Fruit fly (Drosophila melanogaster) whole organism, pupa: ENCODE data around the gene Miga.

Source experiments
- CG12605 ChIP-seq: fragments of 200-800 bp; sonication (Bioruptor generic); IDR thresholded peaks from 2 replicates; pipeline ENCODE4 v1.3.6; 2022; ENCODE audit warnings: missing biosample characterization, missing genetic modification characterization
- CG8301 ChIP-seq: fragments of 200-800 bp; sonication (Bioruptor generic); optimal IDR thresholded peaks from 2 replicates; lab custom pipeline; 2018; ENCODE audit warnings: missing biosample characterization, mild to moderate bottlenecking, missing genetic modification characterization
- D1 ChIP-seq: fragments of 200-800 bp; sonication (Bioruptor generic); optimal IDR thresholded peaks from 2 replicates; lab custom pipeline; 2018; ENCODE audit warnings: missing biosample characterization, mild to moderate bottlenecking, missing genetic modification characterization, moderate library complexity
- Ets98B ChIP-seq: fragments of 200-800 bp; sonication (Bioruptor generic); IDR thresholded peaks from 2 replicates; pipeline ENCODE4 v1.3.6; 2022; ENCODE audit warnings: missing biosample characterization, missing genetic modification characterization
- gl ChIP-seq: fragments of 200-800 bp; sonication (Bioruptor generic); optimal IDR thresholded peaks from 2 replicates; lab custom pipeline; 2018; ENCODE audit warnings: missing biosample characterization, mild to moderate bottlenecking, missing genetic modification characterization

DNA sequence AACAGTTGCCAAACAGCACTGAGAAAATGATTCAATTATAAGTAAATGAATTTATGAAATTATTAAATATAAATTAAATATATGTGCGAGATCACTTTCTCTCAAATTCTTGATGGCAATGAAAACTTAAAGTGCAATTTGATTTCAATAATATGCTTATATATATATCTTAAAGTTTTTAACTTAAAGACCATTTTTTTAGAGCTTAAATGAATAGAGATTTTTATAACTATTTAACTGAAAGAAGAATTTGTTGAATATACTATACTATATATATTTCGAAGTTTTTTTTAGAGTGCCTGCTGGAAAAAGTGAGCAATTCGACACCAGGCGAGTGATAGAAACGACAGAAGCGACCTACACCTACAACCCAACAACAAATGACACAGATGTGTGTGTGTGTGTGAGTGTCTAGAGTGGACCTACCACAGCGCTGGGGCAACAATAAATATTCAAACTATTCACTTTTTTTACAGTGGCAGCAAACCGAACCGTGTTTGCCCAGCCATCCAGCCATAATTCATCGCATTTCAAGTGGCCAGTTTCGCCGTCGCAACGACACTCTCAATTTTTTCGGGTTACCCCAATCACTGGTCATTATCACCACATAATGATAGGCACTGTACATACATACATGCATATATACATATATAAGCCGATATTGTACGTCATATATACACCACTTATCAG is 7.4 kb upstream of the Miga start:
- TF ChIP-seq CG12605 (GFP tag; lab: Robert Waterston, UW): no peak
- TF ChIP-seq gl (tag; lab: Kevin White, UChicago): no peak
- no peak for TF ChIP-seq CG8301 (tag; lab: Kevin White, UChicago)
- TF ChIP-seq D1: no peak
- TF ChIP-seq Ets98B (GFP tag; lab: Robert Waterston, UW): no peak
